Worm (Caenorhabditis elegans) whole organism, L2 larva: ENCODE results near the gene col-75.

Experiments used
- C34F6.9 ChIP-seq: fragments of 150-350 bp; optimal IDR thresholded peaks from 2 replicates; lab custom pipeline; 2014; ENCODE audit warnings: missing biosample characterization, missing genetic modification characterization
- F13H6.1 ChIP-seq: sonication (generic microtip); optimal IDR thresholded peaks from 2 replicates; lab custom pipeline; 2016; ENCODE audit warnings: missing genetic modification characterization, missing compliant biosample characterization
- alr-1 ChIP-seq: fragments of 150-350 bp; optimal IDR thresholded peaks from 2 replicates; lab custom pipeline; 2014; ENCODE audit warnings: missing biosample characterization, missing genetic modification characterization
- ama-1 ChIP-seq: fragments of 150-350 bp; optimal IDR thresholded peaks from 2 replicates; lab custom pipeline; 2018; ENCODE audit warnings: inconsistent platforms
- ceh-82 ChIP-seq: fragments of 150-350 bp; optimal IDR thresholded peaks from 2 replicates; lab custom pipeline; 2014; ENCODE audit warnings: missing biosample characterization, missing genetic modification characterization
- crh-2 ChIP-seq: sonication (generic microtip); optimal IDR thresholded peaks from 2 replicates; lab custom pipeline; 2017; ENCODE audit warnings: missing biosample characterization, missing genetic modification characterization
- elt-1 ChIP-seq: fragments of 150-350 bp; optimal IDR thresholded peaks from 2 replicates; lab custom pipeline; 2014; ENCODE audit warnings: missing biosample characterization, missing genetic modification characterization
- fos-1 ChIP-seq: fragments of 150-350 bp; optimal IDR thresholded peaks from 2 replicates; lab custom pipeline; 2014; ENCODE audit warnings: missing biosample characterization, missing genetic modification characterization
- gmeb-1 ChIP-seq: fragments of 150-350 bp; optimal IDR thresholded peaks from 2 replicates; lab custom pipeline; 2014; ENCODE audit warnings: missing biosample characterization, missing genetic modification characterization
- lin-11 ChIP-seq: fragments of 150-350 bp; sonication (generic microtip); optimal IDR thresholded peaks from 2 replicates; lab custom pipeline; 2014; ENCODE audit warnings: missing biosample characterization, missing genetic modification characterization, inconsistent platforms, mixed read lengths
- lin-13 ChIP-seq: fragments of 150-350 bp; optimal IDR thresholded peaks from 2 replicates; lab custom pipeline; 2014; ENCODE audit warnings: missing biosample characterization, missing genetic modification reagents, missing genetic modification characterization
- mbf-1 ChIP-seq: sonication (generic microtip); optimal IDR thresholded peaks from 2 replicates; lab custom pipeline; 2017; ENCODE audit warnings: missing biosample characterization, missing genetic modification characterization
- nhr-10 ChIP-seq: sonication (generic microtip); optimal IDR thresholded peaks from 2 replicates; lab custom pipeline; 2017; ENCODE audit warnings: missing biosample characterization, missing genetic modification characterization
- nhr-11 ChIP-seq: fragments of 150-350 bp; optimal IDR thresholded peaks from 2 replicates; lab custom pipeline; 2014; ENCODE audit warnings: missing biosample characterization, missing genetic modification characterization
- nhr-12 ChIP-seq: fragments of 150-350 bp; optimal IDR thresholded peaks from 2 replicates; lab custom pipeline; 2014; ENCODE audit warnings: missing biosample characterization, missing genetic modification characterization
- nhr-21 ChIP-seq: fragments of 150-350 bp; optimal IDR thresholded peaks from 2 replicates; lab custom pipeline; 2014; ENCODE audit warnings: missing biosample characterization, missing genetic modification characterization
- nhr-25 ChIP-seq: fragments of 150-350 bp; sonication (generic microtip); optimal IDR thresholded peaks from 3 replicates; lab custom pipeline; 2014; ENCODE audit warnings: missing biosample characterization, missing genetic modification characterization
- nhr-6 ChIP-seq: fragments of 150-350 bp; optimal IDR thresholded peaks from 2 replicates; lab custom pipeline; 2014; ENCODE audit warnings: missing biosample characterization, missing genetic modification characterization
- sma-9 ChIP-seq, 2 experiments: fragments of 150-350 bp in 1 of 2; sonication (generic microtip) in 1 of 2; optimal IDR thresholded peaks; 2 replicates each; lab custom pipeline; 2014 to 2016; ENCODE audit warnings: missing genetic modification characterization in 2 of 2, mild to moderate bottlenecking in 1 of 2, missing biosample characterization in 1 of 2, missing compliant biosample characterization in 1 of 2, missing genetic modification reagents in 1 of 2, moderate library complexity in 1 of 2
- unc-62 ChIP-seq: fragments of 150-350 bp; optimal IDR thresholded peaks from 2 replicates; lab custom pipeline; 2014; ENCODE audit warnings: missing biosample characterization, missing genetic modification reagents, missing genetic modification characterization
- ztf-11 ChIP-seq: sonication (generic microtip); optimal IDR thresholded peaks from 2 replicates; lab custom pipeline; 2017; ENCODE audit warnings: missing biosample characterization, missing genetic modification characterization

Gene col-75

ce11 chrII:6469340-6469739 lies 43.2 kb downstream of the col-75 start:
- TF ChIP-seq crh-2 (tag; lab: Kevin White, UChicago) (no peak), fos-1 (tag; lab: Kevin White, UChicago) (peak; percentile 56)

- no peak for TF ChIP-seq unc-62 (GFP tag; lab: Kevin White, UChicago)
- TF ChIP-seq F13H6.1 (tag; lab: Kevin White, UChicago), result no peak
Observed at ce11 chrII:6470985-6471384, 44.9 kb downstream of the col-75 start, which contains the start of gene dgk-5. TSS of gene dgk-5 (minus strand) at chrII:6471085.

ce11 chrII:6475180-6475737 lies 49.2 kb downstream of the col-75 start, which contains the start of gene T28D9.16:
TSS of gene T28D9.16 (plus strand) at chrII:6475687.
- TF ChIP-seq nhr-10 (tag; lab: Kevin White, UChicago) (no peak), lin-11 (no peak), nhr-11 (tag; lab: Kevin White, UChicago) (no peak)

ce11 chrII:6476655-6477054 lies 50.6 kb downstream of the col-75 start, which contains the start of gene T28D9.4:
TSS of gene T28D9.4 (plus strand) at chrII:6476955.
- TF ChIP-seq ceh-82 (tag; lab: Kevin White, UChicago) (no peak), sma-9 (GFP tag; optimal IDR thresholded peaks at IDR 0.05; lab: Kevin White, UChicago) (no peak), sma-9 (tag; optimal IDR thresholded peaks at IDR 0.05; lab: Kevin White, UChicago) (no peak), lin-13 (GFP tag; lab: Kevin White, UChicago) (no peak), ztf-11 (tag; lab: Kevin White, UChicago) (no peak), nhr-25 (no peak), gmeb-1 (tag; lab: Kevin White, UChicago) (no peak), elt-1 (tag; lab: Kevin White, UChicago) (no peak), alr-1 (tag; lab: Kevin White, UChicago) (no peak), nhr-6 (tag; lab: Kevin White, UChicago) (no peak), ama-1 (lab: Kevin White, UChicago) (no peak), mbf-1 (no peak), nhr-10 (tag; lab: Kevin White, UChicago) (no peak), C34F6.9 (tag; lab: Kevin White, UChicago) (no peak), nhr-12 (tag; lab: Kevin White, UChicago) (no peak), nhr-21 (no peak), F13H6.1 (tag; lab: Kevin White, UChicago) (no peak)
